Fruit fly (Drosophila melanogaster) whole organism, adult: ENCODE results near the gene Iml1.

Experiments
- CG11617 ChIP-seq: fragments of 200-800 bp; sonication (Bioruptor generic); optimal IDR thresholded peaks from 2 replicates; lab custom pipeline; 2017; ENCODE audit warnings: mild to moderate bottlenecking, missing biosample characterization, missing genetic modification reagents, missing genetic modification characterization
- CG12768 ChIP-seq: fragments of 200-800 bp; sonication (Bioruptor generic); optimal IDR thresholded peaks from 2 replicates; lab custom pipeline; 2017; ENCODE audit warnings: missing biosample characterization, missing genetic modification characterization, mild to moderate bottlenecking, moderate library complexity, missing genetic modification reagents
- CG14711 ChIP-seq: fragments of 200-800 bp; sonication (Bioruptor generic); optimal IDR thresholded peaks from 2 replicates; lab custom pipeline; 2018; ENCODE audit warnings: missing biosample characterization, mild to moderate bottlenecking, missing genetic modification characterization, moderate library complexity
- CG1620 ChIP-seq: fragments of 200-800 bp; sonication (Bioruptor generic); optimal IDR thresholded peaks from 2 replicates; lab custom pipeline; 2016; ENCODE audit warnings: missing biosample characterization, missing genetic modification characterization
- CG33017 ChIP-seq: fragments of 200-800 bp; sonication (Bioruptor generic); optimal IDR thresholded peaks from 2 replicates; lab custom pipeline; 2018; ENCODE audit warnings: missing biosample characterization, mild to moderate bottlenecking, missing genetic modification characterization, moderate library complexity
- CG5204 ChIP-seq: fragments of 200-800 bp; sonication (Bioruptor generic); optimal IDR thresholded peaks from 2 replicates; lab custom pipeline; 2016; ENCODE audit warnings: missing biosample characterization, missing genetic modification characterization
- CG7045 ChIP-seq: fragments of 200-800 bp; sonication (Bioruptor generic); optimal IDR thresholded peaks from 2 replicates; lab custom pipeline; 2017; ENCODE audit warnings: missing biosample characterization, mild to moderate bottlenecking, missing genetic modification characterization
- CG7101 ChIP-seq: fragments of 200-800 bp; sonication (Bioruptor generic); optimal IDR thresholded peaks from 2 replicates; lab custom pipeline; 2018; ENCODE audit warnings: missing biosample characterization, mild to moderate bottlenecking, missing genetic modification characterization, moderate library complexity
- Clk ChIP-seq: fragments of 200-800 bp; sonication (Bioruptor generic); optimal IDR thresholded peaks from 2 replicates; lab custom pipeline; 2017; ENCODE audit warnings: missing biosample characterization, missing genetic modification characterization
- Crg-1 ChIP-seq: fragments of 200-800 bp; sonication (Bioruptor generic); optimal IDR thresholded peaks from 2 replicates; lab custom pipeline; 2016; ENCODE audit warnings: missing biosample characterization, missing genetic modification characterization
- Hr96 ChIP-seq: fragments of 200-800 bp; sonication (Bioruptor generic); optimal IDR thresholded peaks from 2 replicates; lab custom pipeline; 2016; ENCODE audit warnings: missing biosample characterization, missing genetic modification characterization
- Mnt ChIP-seq: fragments of 200-800 bp; sonication (Bioruptor generic); optimal IDR thresholded peaks from 2 replicates; lab custom pipeline; 2016; ENCODE audit warnings: missing biosample characterization, mild to moderate bottlenecking, missing genetic modification characterization
- bab1 ChIP-seq: fragments of 200-800 bp; sonication (Bioruptor generic); optimal IDR thresholded peaks from 3 replicates; lab custom pipeline; 2019; ENCODE audit warnings: missing biosample characterization, mild to moderate bottlenecking, missing genetic modification characterization, moderate library complexity
- cic ChIP-seq: fragments of 200-800 bp; sonication (Bioruptor generic); optimal IDR thresholded peaks from 2 replicates; lab custom pipeline; 2017; ENCODE audit warnings: missing biosample characterization, mild to moderate bottlenecking, missing genetic modification characterization, moderate library complexity
- cnc ChIP-seq, 2 experiments: fragments of >200 bp; optimal IDR thresholded peaks; 2 replicates each; lab custom pipeline; 2017
- kay ChIP-seq: fragments of 200-800 bp; sonication (Bioruptor generic); peaks from one replicate; lab custom pipeline; 2016; ENCODE audit warnings: missing biosample characterization, missing genetic modification characterization, borderline replicate concordance
- ovo ChIP-seq: fragments of 200-800 bp; sonication (Bioruptor generic); optimal IDR thresholded peaks from 2 replicates; lab custom pipeline; 2016; ENCODE audit warnings: missing biosample characterization, missing genetic modification characterization
- pad ChIP-seq: fragments of 200-800 bp; sonication (Bioruptor generic); optimal IDR thresholded peaks from 3 replicates; lab custom pipeline; 2017; ENCODE audit warnings: missing biosample characterization, missing genetic modification characterization, mild to moderate bottlenecking, moderate library complexity, missing genetic modification reagents
- tj ChIP-seq: fragments of 200-800 bp; sonication (Bioruptor generic); optimal IDR thresholded peaks from 3 replicates; lab custom pipeline; 2017; ENCODE audit warnings: missing biosample characterization, mild to moderate bottlenecking, missing genetic modification characterization, moderate library complexity
- toe ChIP-seq: fragments of 200-800 bp; sonication (Bioruptor generic); optimal IDR thresholded peaks from 2 replicates; lab custom pipeline; 2016; ENCODE audit warnings: missing biosample characterization, missing genetic modification characterization

Iml1 gene

dm6 chr3L:1518715-1519603 lies 14.9 kb downstream of the Iml1 start:
- peak; percentile 97 for TF ChIP-seq tj (GFP tag; lab: Kevin White, UChicago)
- peak; percentile 58 for TF ChIP-seq bab1 (GFP tag; lab: Kevin White, UChicago)
- TF ChIP-seq pad (GFP tag; lab: Kevin White, UChicago), result no peak
- no peak for TF ChIP-seq CG12768 (GFP tag; lab: Kevin White, UChicago)

dm6 chr3L:1517274-1518047 lies 16.4 kb downstream of the Iml1 start:
- no peak for TF ChIP-seq kay (GFP tag; lab: Kevin White, UChicago)
- TF ChIP-seq CG7101 (tag; lab: Kevin White, UChicago), result peak; percentile 60
- peak; percentile 3 for TF ChIP-seq bab1 (GFP tag; lab: Kevin White, UChicago)
- no peak for TF ChIP-seq CG33017
- TF ChIP-seq pad (GFP tag; lab: Kevin White, UChicago), result peak; percentile 98
- TF ChIP-seq toe (GFP tag; lab: Kevin White, UChicago), result peak; percentile 55
- TF ChIP-seq CG5204 (GFP tag; lab: Kevin White, UChicago), result peak; percentile 65
- TF ChIP-seq CG12768 (GFP tag; lab: Kevin White, UChicago), result no peak
- TF ChIP-seq cnc (optimal IDR thresholded peaks at IDR 0.05; lab: Kevin White, UChicago), result no peak
- TF ChIP-seq CG14711 (tag; lab: Kevin White, UChicago), result peak; percentile 99
- TF ChIP-seq ovo (GFP tag; lab: Kevin White, UChicago), result peak; percentile 65
- no peak for TF ChIP-seq cic
- peak; percentile 75 for TF ChIP-seq Crg-1 (GFP tag; lab: Kevin White, UChicago)
- peak; percentile 61 for TF ChIP-seq Clk (GFP tag; lab: Kevin White, UChicago)
- peak; percentile 68 for TF ChIP-seq Hr96 (GFP tag; lab: Kevin White, UChicago)
- TF ChIP-seq CG1620 (GFP tag; lab: Kevin White, UChicago), result peak; percentile 81
- TF ChIP-seq CG7045 (GFP tag; lab: Kevin White, UChicago), result no peak
- TF ChIP-seq Mnt (GFP tag; lab: Kevin White, UChicago), result peak; percentile 50
- TF ChIP-seq CG11617 (GFP tag; lab: Kevin White, UChicago), result peak; percentile 62
- peak; percentile 13 for TF ChIP-seq tj (GFP tag; lab: Kevin White, UChicago)

dm6 chr3L:1516631-1517273 lies 17.1 kb downstream of the Iml1 start, which contains the start of gene cue:
TSS of gene cue (minus strand) at chr3L:1517271.
- TF ChIP-seq CG1620 (GFP tag; lab: Kevin White, UChicago) (no peak), CG14711 (tag; lab: Kevin White, UChicago) (peak; percentile 74), CG12768 (GFP tag; lab: Kevin White, UChicago) (peak; percentile 13), ovo (GFP tag; lab: Kevin White, UChicago) (peak; percentile 24), CG5204 (GFP tag; lab: Kevin White, UChicago) (no peak), CG33017 (no peak), CG7045 (GFP tag; lab: Kevin White, UChicago) (no peak), CG7101 (tag; lab: Kevin White, UChicago) (no peak), bab1 (GFP tag; lab: Kevin White, UChicago) (no peak), CG11617 (GFP tag; lab: Kevin White, UChicago) (no peak), pad (GFP tag; lab: Kevin White, UChicago) (no peak), Crg-1 (GFP tag; lab: Kevin White, UChicago) (no peak), tj (GFP tag; lab: Kevin White, UChicago) (peak; percentile 43), Mnt (GFP tag; lab: Kevin White, UChicago) (no peak), cnc (optimal IDR thresholded peaks at IDR 0.05; lab: Kevin White, UChicago) (no peak), kay (GFP tag; lab: Kevin White, UChicago) (no peak), cic (no peak), Hr96 (GFP tag; lab: Kevin White, UChicago) (no peak), toe (GFP tag; lab: Kevin White, UChicago) (peak; percentile 0), Clk (GFP tag; lab: Kevin White, UChicago) (no peak)

dm6 chr3L:1515820-1516540 lies 17.9 kb downstream of the Iml1 start:
- TF ChIP-seq Mnt (GFP tag; lab: Kevin White, UChicago) (peak; percentile 10), CG14711 (tag; lab: Kevin White, UChicago) (peak; percentile 34), CG1620 (GFP tag; lab: Kevin White, UChicago) (no peak), Clk (GFP tag; lab: Kevin White, UChicago) (no peak), CG7045 (GFP tag; lab: Kevin White, UChicago) (peak; percentile 26), pad (GFP tag; lab: Kevin White, UChicago) (no peak), cic (no peak), CG12768 (GFP tag; lab: Kevin White, UChicago) (no peak), tj (GFP tag; lab: Kevin White, UChicago) (peak; percentile 91), CG11617 (GFP tag; lab: Kevin White, UChicago) (peak; percentile 52), toe (GFP tag; lab: Kevin White, UChicago) (no peak), Hr96 (GFP tag; lab: Kevin White, UChicago) (peak; percentile 35), ovo (GFP tag; lab: Kevin White, UChicago) (no peak), Crg-1 (GFP tag; lab: Kevin White, UChicago) (peak; percentile 36), CG5204 (GFP tag; lab: Kevin White, UChicago) (peak; percentile 21), CG7101 (tag; lab: Kevin White, UChicago) (peak; percentile 60), bab1 (GFP tag; lab: Kevin White, UChicago) (peak; percentile 82), cnc (optimal IDR thresholded peaks at IDR 0.05; lab: Kevin White, UChicago) (no peak), kay (GFP tag; lab: Kevin White, UChicago) (no peak), CG33017 (peak; percentile 46)
